Fruit fly (Drosophila melanogaster): ENCODE data around the gene Or85d.

The Or85d gene

DNA sequence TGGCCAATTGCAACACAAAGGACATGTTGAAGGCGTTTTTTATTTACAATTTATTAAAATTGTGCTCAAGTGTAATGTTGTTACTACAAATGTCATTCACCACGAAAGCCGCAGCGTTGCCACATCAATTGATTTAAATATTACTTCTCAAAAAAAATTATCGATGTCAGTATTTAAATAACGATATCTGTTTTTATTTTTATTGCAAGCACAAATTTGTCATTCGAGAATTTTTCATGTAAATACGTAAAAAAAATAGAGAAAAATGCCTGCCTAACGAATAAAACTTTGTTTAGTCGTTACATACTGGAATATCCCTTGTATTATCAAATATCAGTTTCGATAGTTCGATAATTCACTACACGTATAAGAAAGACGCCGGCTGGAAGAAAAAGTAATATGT is 10.1 kb downstream of the Or85d start, which contains the start of the genes mRpS18A and CG31460 (continued):
- TF ChIP-seq Dfd (GFP tag; optimal IDR thresholded peaks at IDR 0.05): no peak
- no peak for TF ChIP-seq maf-S (GFP tag; optimal IDR thresholded peaks at IDR 0.05)
- TF ChIP-seq trem (tag; optimal IDR thresholded peaks at IDR 0.05): peak; percentile 40
- no peak for TF ChIP-seq Doc2 (GFP tag; IDR thresholded peaks at IDR 0.05)
- no peak for TF ChIP-seq Neu2 (GFP tag; optimal IDR thresholded peaks at IDR 0.05; ENCODE audit: borderline replicate concordance)
- TF ChIP-seq hbn (GFP tag; IDR thresholded peaks at IDR 0.05; ENCODE audit: partially characterized antibody): peak; percentile 59; the same call in 1 of the 2 replicates
- TF ChIP-seq row (GFP tag; IDR thresholded peaks at IDR 0.05): peak; percentile 65
- TF ChIP-seq CG10462 (GFP tag; optimal IDR thresholded peaks at IDR 0.05): no peak
- TF ChIP-seq CG4617 (GFP tag; optimal IDR thresholded peaks at IDR 0.05; ENCODE audit: borderline replicate concordance): peak; percentile 52
- TF ChIP-seq ttk (GFP tag; IDR thresholded peaks at IDR 0.05): no peak
- TF ChIP-seq eve (GFP tag; optimal IDR thresholded peaks at IDR 0.05): no peak
- TF ChIP-seq GATAe (GFP tag; conservative IDR thresholded peaks at IDR 0.05): no peak
- peak; percentile 55 for TF ChIP-seq Bgb (GFP tag; IDR thresholded peaks at IDR 0.05; ENCODE audit: partially characterized antibody)
- no peak for TF ChIP-seq CG18599 (GFP tag; optimal IDR thresholded peaks at IDR 0.05)
- peak; percentile 81 for TF ChIP-seq CG3995 (GFP tag; optimal IDR thresholded peaks at IDR 0.05)
- TF ChIP-seq bsh (GFP tag; optimal IDR thresholded peaks at IDR 0.05): no peak
- no peak for TF ChIP-seq pnt (GFP tag; optimal IDR thresholded peaks at IDR 0.05)
- TF ChIP-seq CG10267 (tag; optimal IDR thresholded peaks at IDR 0.05): peak; percentile 40
- TF ChIP-seq luna (GFP tag; optimal IDR thresholded peaks at IDR 0.05): no peak
- no peak for TF ChIP-seq her (GFP tag; optimal IDR thresholded peaks at IDR 0.05)
- no peak for TF ChIP-seq ato (GFP tag; IDR thresholded peaks at IDR 0.05; ENCODE audit: partially characterized antibody)
- TF ChIP-seq CG30020 (tag; optimal IDR thresholded peaks at IDR 0.05): peak; percentile 14
- TF ChIP-seq CG1647 (GFP tag; optimal IDR thresholded peaks at IDR 0.05): no peak
- TF ChIP-seq CG32532 (GFP tag; IDR thresholded peaks at IDR 0.05): peak; percentile 13; the same call in 1 of the 2 replicates
- no peak for TF ChIP-seq bcd (GFP tag; optimal IDR thresholded peaks at IDR 0.05)
- TF ChIP-seq CG16779 (GFP tag; IDR thresholded peaks at IDR 0.05): no peak
- no peak for TF ChIP-seq caup (GFP tag; optimal IDR thresholded peaks at IDR 0.05; ENCODE audit: severe bottlenecking)
- no peak for TF ChIP-seq usp (GFP tag; optimal IDR thresholded peaks at IDR 0.05)
- peak; percentile 65 for TF ChIP-seq amos (GFP tag; IDR thresholded peaks at IDR 0.05; ENCODE audit: partially characterized antibody)
- no peak for TF ChIP-seq z (GFP tag; IDR thresholded peaks at IDR 0.05)
- no peak for TF ChIP-seq btn (GFP tag; optimal IDR thresholded peaks at IDR 0.05)
- TF ChIP-seq CoRest (tag; optimal IDR thresholded peaks at IDR 0.05): peak; percentile 22
- TF ChIP-seq p53 (GFP tag; optimal IDR thresholded peaks at IDR 0.05): no peak
- TF ChIP-seq h (optimal IDR thresholded peaks at IDR 0.05): no peak
- TF ChIP-seq Adf1 (GFP tag; IDR thresholded peaks at IDR 0.05): no peak
- peak; percentile 28 for TF ChIP-seq HmgZ (tag; optimal IDR thresholded peaks at IDR 0.05)
- no peak for TF ChIP-seq Bteb2 (GFP tag; optimal IDR thresholded peaks at IDR 0.05)
- TF ChIP-seq CHES-1-like (GFP tag; optimal IDR thresholded peaks at IDR 0.05): no peak
- TF ChIP-seq CG4424 (GFP tag; optimal IDR thresholded peaks at IDR 0.05): no peak
- no peak for TF ChIP-seq cato (GFP tag; optimal IDR thresholded peaks at IDR 0.05; ENCODE audit: borderline replicate concordance)
- TF ChIP-seq wdn (GFP tag; IDR thresholded peaks at IDR 0.05): no peak
- TF ChIP-seq sob (GFP tag; IDR thresholded peaks at IDR 0.05): no peak
- no peak for TF ChIP-seq prd (optimal IDR thresholded peaks at IDR 0.05)
- TF ChIP-seq prd (GFP tag; IDR thresholded peaks at IDR 0.05): peak; percentile 20; the same call in 1 of the 3 replicates
- TF ChIP-seq CG7271 (tag; optimal IDR thresholded peaks at IDR 0.05): no peak
- TF ChIP-seq trh (GFP tag; optimal IDR thresholded peaks at IDR 0.05): no peak
- no peak for TF ChIP-seq emc (GFP tag; optimal IDR thresholded peaks at IDR 0.05)
- no peak for TF ChIP-seq danr (GFP tag; IDR thresholded peaks at IDR 0.05)
- TF ChIP-seq vvl (GFP tag; IDR thresholded peaks at IDR 0.05): peak; percentile 59; the same call in 1 of the 2 replicates
- no peak for TF ChIP-seq CG33557 (GFP tag; optimal IDR thresholded peaks at IDR 0.05)
- no peak for TF ChIP-seq oc (tag; optimal IDR thresholded peaks at IDR 0.05)
- TF ChIP-seq Sry-β (GFP tag; optimal IDR thresholded peaks at IDR 0.05): no peak

Measured in whole organism, embryonic.